Worm (Caenorhabditis elegans) whole organism, L1 larva: ENCODE data around the gene C35B1.8.
"Not testable (repeated sequence)": the region's sequence is repeated elsewhere in the genome, so short reads cannot be mapped to it uniquely, and the experiment has no call there.

Experiments
- blmp-1 ChIP-seq: fragments of 150-350 bp; optimal IDR thresholded peaks from 2 replicates; lab custom pipeline; 2014; ENCODE audit warnings: missing biosample characterization, missing genetic modification characterization
- ceh-88 ChIP-seq: fragments of 200-800 bp; sonication (Bioruptor generic); IDR thresholded peaks from 2 replicates; pipeline ENCODE4 v1.3.6; 2022; ENCODE audit warnings: missing genetic modification characterization, missing compliant biosample characterization
- efl-1 ChIP-seq, 4 experiments: fragments of 150-350 bp; optimal IDR thresholded peaks in 3 of 4; peaks in 1 of 4; 1 replicate in 1 of 4; 2 replicates in 3 of 4; lab custom pipeline; 2014; ENCODE audit warnings: missing biosample characterization in 2 of 4, missing genetic modification characterization in 2 of 4, missing genetic modification reagents in 2 of 4
- efl-3 ChIP-seq: fragments of 200-800 bp; sonication (Bioruptor generic); optimal IDR thresholded peaks from 2 replicates; lab custom pipeline; 2018; ENCODE audit warnings: mild to moderate bottlenecking, missing genetic modification characterization, missing compliant biosample characterization
- egl-13 ChIP-seq: sonication (generic microtip); optimal IDR thresholded peaks from 2 replicates; lab custom pipeline; 2016; ENCODE audit warnings: missing genotype, missing genetic modification reagents, missing genetic modification characterization, missing compliant biosample characterization
- elt-2 ChIP-seq: sonication (generic microtip); optimal IDR thresholded peaks from 2 replicates; lab custom pipeline; 2016; ENCODE audit warnings: missing genetic modification characterization, mild to moderate bottlenecking, inconsistent platforms, missing compliant biosample characterization, missing genetic modification reagents
- elt-3 ChIP-seq, 6 experiments: fragments of 150-350 bp in 1 of 6; sonication (generic microtip); optimal IDR thresholded peaks; 2 replicates each; lab custom pipeline; 2017 to 2018; ENCODE audit warnings: missing biosample characterization in 6 of 6, missing genetic modification characterization in 6 of 6, inconsistent platforms in 1 of 6
- ets-5 ChIP-seq: fragments of 200-800 bp; sonication (Bioruptor generic); IDR thresholded peaks from 2 replicates; pipeline ENCODE4 v1.3.6; 2022; ENCODE audit warnings: missing genetic modification characterization, missing compliant biosample characterization
- fkh-4 ChIP-seq: sonication (generic microtip); optimal IDR thresholded peaks from 2 replicates; lab custom pipeline; 2016; ENCODE audit warnings: missing compliant biosample characterization, missing genetic modification characterization, borderline replicate concordance
- fos-1 ChIP-seq: fragments of 150-350 bp; optimal IDR thresholded peaks from 2 replicates; lab custom pipeline; 2014; ENCODE audit warnings: missing biosample characterization, missing genetic modification characterization
- hlh-17 ChIP-seq: fragments of 200-800 bp; sonication (Bioruptor generic); optimal IDR thresholded peaks from 2 replicates; lab custom pipeline; 2018; ENCODE audit warnings: missing genetic modification characterization, mild to moderate bottlenecking, missing compliant biosample characterization, moderate library complexity, borderline replicate concordance
- isw-1 ChIP-seq: fragments of 200-800 bp; sonication (Bioruptor generic); IDR thresholded peaks from 2 replicates; pipeline ENCODE4 v1.3.6; 2022; ENCODE audit warnings: missing genetic modification characterization, missing compliant biosample characterization
- mdl-1 ChIP-seq, 2 experiments: fragments of 150-350 bp; optimal IDR thresholded peaks; 2 replicates each; lab custom pipeline; 2014 to 2017; ENCODE audit warnings: missing biosample characterization in 2 of 2, missing genetic modification characterization in 2 of 2, inconsistent platforms in 1 of 2
- nhr-20 ChIP-seq: sonication (generic microtip); optimal IDR thresholded peaks from 2 replicates; lab custom pipeline; 2016; ENCODE audit warnings: mild to moderate bottlenecking, missing genetic modification characterization, missing compliant biosample characterization
- nhr-28 ChIP-seq: fragments of 150-350 bp; optimal IDR thresholded peaks from 2 replicates; lab custom pipeline; 2014; ENCODE audit warnings: missing biosample characterization, missing genetic modification characterization
- nhr-47 ChIP-seq: sonication (generic microtip); optimal IDR thresholded peaks from 2 replicates; lab custom pipeline; 2016; ENCODE audit warnings: mild to moderate bottlenecking, missing genetic modification characterization, moderate library complexity, missing compliant biosample characterization
- nhr-71 ChIP-seq: sonication (generic microtip); optimal IDR thresholded peaks from 2 replicates; lab custom pipeline; 2016; ENCODE audit warnings: mild to moderate bottlenecking, missing genetic modification characterization, moderate library complexity, missing compliant biosample characterization
- nhr-76 ChIP-seq: sonication (generic microtip); optimal IDR thresholded peaks from 2 replicates; lab custom pipeline; 2017; ENCODE audit warnings: missing biosample characterization, missing genetic modification characterization
- nhr-77 ChIP-seq: fragments of 150-350 bp; optimal IDR thresholded peaks from 2 replicates; lab custom pipeline; 2014; ENCODE audit warnings: missing biosample characterization, missing genetic modification characterization
- pax-3 ChIP-seq: fragments of 200-800 bp; sonication (Bioruptor generic); optimal IDR thresholded peaks from 2 replicates; lab custom pipeline; 2018; ENCODE audit warnings: mild to moderate bottlenecking, missing genetic modification characterization, moderate library complexity, missing compliant biosample characterization
- skn-1 ChIP-seq: fragments of 150-350 bp; optimal IDR thresholded peaks from 2 replicates; lab custom pipeline; 2014; ENCODE audit warnings: missing biosample characterization, missing genetic modification characterization
- snpc-4 ChIP-seq: fragments of 150-350 bp; optimal IDR thresholded peaks from 2 replicates; lab custom pipeline; 2014; ENCODE audit warnings: missing biosample characterization, missing genetic modification characterization
- snu-23 ChIP-seq: sonication (generic microtip); optimal IDR thresholded peaks from 2 replicates; lab custom pipeline; 2016; ENCODE audit warnings: missing genetic modification characterization, missing compliant biosample characterization
- sox-4 ChIP-seq: sonication (generic microtip); optimal IDR thresholded peaks from 2 replicates; lab custom pipeline; 2016; ENCODE audit warnings: missing genetic modification characterization, missing compliant biosample characterization
- unc-130 ChIP-seq: fragments of 150-350 bp; optimal IDR thresholded peaks from 2 replicates; lab custom pipeline; 2017; ENCODE audit warnings: missing biosample characterization, missing genetic modification characterization, inconsistent platforms
- unc-30 ChIP-seq: sonication (generic microtip); optimal IDR thresholded peaks from 2 replicates; lab custom pipeline; 2017; ENCODE audit warnings: missing biosample characterization, missing genetic modification characterization
- zip-4 ChIP-seq: fragments of 200-800 bp; sonication (Bioruptor generic); optimal IDR thresholded peaks from 2 replicates; lab custom pipeline; 2018; ENCODE audit warnings: mild to moderate bottlenecking, missing genetic modification characterization, moderate library complexity, missing compliant biosample characterization

C35B1.8 gene

ce11 chrIV:4078901-4079300 is at the start of gene C35B1.8:
TSS of gene C35B1.8 (minus strand) at chrIV:4079001.
- TF ChIP-seq mdl-1 (tag; optimal IDR thresholded peaks at IDR 0.05; lab: Kevin White, UChicago), result no peak
- TF ChIP-seq egl-13 (tag; lab: Kevin White, UChicago), result no peak
- TF ChIP-seq zip-4 (GFP tag; lab: Kevin White, UChicago), result no peak
- no peak for TF ChIP-seq blmp-1
- TF ChIP-seq pax-3 (tag; lab: Kevin White, UChicago), result no peak
- TF ChIP-seq unc-30 (tag; lab: Kevin White, UChicago), result no peak
- TF ChIP-seq snu-23, result no peak
- no peak for TF ChIP-seq nhr-20 (tag; lab: Kevin White, UChicago)
- TF ChIP-seq skn-1, result no peak
- TF ChIP-seq isw-1 (GFP tag; lab: Robert Waterston, UW), result no peak
- TF ChIP-seq fkh-4 (tag; lab: Kevin White, UChicago), result no peak
- TF ChIP-seq nhr-28 (tag; lab: Kevin White, UChicago), result no peak
- no peak for TF ChIP-seq efl-3
- TF ChIP-seq nhr-47, result no peak
- no peak for TF ChIP-seq nhr-71 (tag; lab: Kevin White, UChicago)
- no peak for TF ChIP-seq elt-3 (tag; optimal IDR thresholded peaks at IDR 0.05; lab: Kevin White, UChicago)
- no peak for TF ChIP-seq unc-130 (tag; lab: Kevin White, UChicago)
- TF ChIP-seq snpc-4 (tag; lab: Kevin White, UChicago), result no peak
- TF ChIP-seq ceh-88 (GFP tag; lab: Robert Waterston, UW), result no peak
- no peak for TF ChIP-seq fos-1 (tag; lab: Kevin White, UChicago)

DNA sequence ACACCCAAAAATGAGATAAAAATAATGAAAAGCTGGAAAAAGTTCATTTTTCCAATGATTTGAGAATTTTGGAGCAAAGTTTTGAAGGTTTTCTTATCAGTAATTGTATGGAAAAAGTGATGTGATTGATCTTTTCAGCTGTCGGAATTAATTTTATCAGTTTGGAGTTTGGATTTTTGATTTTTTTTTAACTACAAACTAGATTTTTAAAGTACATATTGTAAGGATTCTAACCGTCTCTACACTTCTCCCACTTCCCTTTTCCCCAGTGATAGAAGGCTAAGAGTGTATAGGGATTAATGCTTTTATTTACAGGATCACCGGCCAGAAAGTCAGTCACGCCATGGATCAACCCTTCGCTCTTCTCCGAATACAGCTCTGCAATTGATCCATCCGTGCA is 46.9 kb upstream of the C35B1.8 start, which contains the start of gene F49F1.7:
Gene F49F1.7 (minus strand): TSS at position 101 of the 400 bp plus-strand sequence.
- TF ChIP-seq ceh-88 (GFP tag; lab: Robert Waterston, UW); nhr-76; pax-3 (tag; lab: Kevin White, UChicago): not testable (repeated sequence)

- TF ChIP-seq elt-2 (tag; lab: Kevin White, UChicago) (peak; percentile 59), mdl-1 (tag; optimal IDR thresholded peaks at IDR 0.05; lab: Kevin White, UChicago) (no peak), efl-1 (optimal IDR thresholded peaks at IDR 0.05; lab: Kevin White, UChicago) (no peak), efl-1 (GFP tag; optimal IDR thresholded peaks at IDR 0.05 in 1 of 2; lab: Kevin White, UChicago) (peak in 1 of 2 experiments; percentile 37)
- TF ChIP-seq, all 84 proteins: peak for 2
Observed at ce11 chrIV:4123083-4123482, 44.3 kb upstream of the C35B1.8 start, which contains the start of gene mul-1. TSS of gene mul-1 (minus strand) at chrIV:4123166.

DNA sequence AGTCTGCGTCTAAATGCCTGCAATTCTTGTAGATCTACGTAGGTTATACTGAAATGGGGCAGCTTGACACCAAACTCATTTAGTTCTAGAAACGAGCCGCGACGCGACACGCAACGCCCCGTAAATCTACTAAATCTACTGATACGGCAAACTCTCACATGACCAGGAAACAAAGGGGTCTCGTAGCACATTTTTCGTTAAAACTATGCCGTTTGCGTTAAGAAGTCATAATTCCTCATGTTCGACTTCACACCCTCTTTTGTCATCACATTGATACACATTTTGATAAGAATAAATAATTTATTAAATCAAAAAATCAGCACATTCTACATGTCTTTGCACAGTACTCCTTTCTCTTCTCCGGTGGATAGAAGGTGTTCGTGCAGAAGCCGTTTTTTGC is 42.3 kb upstream of the C35B1.8 start:
- TF ChIP-seq hlh-17 (GFP tag; lab: Kevin White, UChicago) (no peak), elt-2 (tag; lab: Kevin White, UChicago) (peak; percentile 79)

DNA sequence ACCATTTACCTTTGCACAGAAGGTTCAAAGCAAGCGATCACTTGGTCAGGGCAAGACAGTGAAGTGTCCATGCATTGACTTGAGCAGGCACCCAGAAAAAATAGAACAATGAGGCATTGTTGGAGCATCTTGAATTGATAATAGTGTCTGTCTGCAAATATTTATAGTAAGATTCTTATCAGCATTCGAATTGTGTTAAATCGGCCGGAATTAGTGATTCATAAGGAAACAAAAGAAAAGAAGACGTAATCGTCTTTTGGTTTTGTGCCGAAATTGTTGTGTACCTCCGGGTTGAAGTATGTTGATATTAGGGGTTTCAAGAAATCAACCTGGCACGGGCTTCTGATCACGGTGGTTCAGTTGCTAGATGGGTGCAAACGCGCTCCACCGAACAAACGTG is 41.5 kb upstream of the C35B1.8 start, which contains the start of gene F49F1.5:
Gene F49F1.5 (minus strand): TSS at position 153 of the 400 bp plus-strand sequence.
- no peak for TF ChIP-seq egl-13 (tag; lab: Kevin White, UChicago)
- TF ChIP-seq elt-2 (tag; lab: Kevin White, UChicago), result peak; percentile 69

DNA sequence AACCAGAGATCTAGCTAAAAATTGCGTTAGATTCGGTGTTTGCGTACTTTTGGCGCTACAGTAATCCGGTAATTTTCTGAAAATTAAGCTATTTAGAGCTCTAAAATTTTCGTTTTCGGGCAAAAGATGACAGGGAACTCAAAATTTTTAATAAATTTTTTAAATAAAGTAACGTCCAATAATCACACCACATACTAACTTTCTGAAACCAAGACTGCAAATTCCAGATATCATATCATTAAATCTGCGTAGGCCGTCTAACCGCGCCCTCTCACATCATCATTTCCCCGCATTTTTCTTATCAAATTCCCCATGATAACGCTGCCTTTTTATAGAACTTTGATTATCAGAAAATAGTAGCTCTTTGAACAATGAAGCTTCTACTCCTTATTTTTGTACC is 38.6 kb upstream of the C35B1.8 start, which contains the start of gene drd-50:
Gene drd-50 (plus strand): TSS at position 301 of the 400 bp plus-strand sequence.
- TF ChIP-seq elt-2 (tag; lab: Kevin White, UChicago) (peak; percentile 38), sox-4 (tag; lab: Kevin White, UChicago) (no peak)
- TF ChIP-seq, all 84 proteins: peak for 1

- TF ChIP-seq fkh-4 (tag; lab: Kevin White, UChicago) (no peak), nhr-77 (tag; lab: Kevin White, UChicago) (no peak), ets-5 (GFP tag; lab: Robert Waterston, UW) (no peak)
Observed at ce11 chrIV:4115634-4116033, 36.8 kb upstream of the C35B1.8 start, which contains the start of the genes F49F1.4 and F49F1.2. TSS of gene F49F1.4 (minus strand) at chrIV:4115734. TSS of gene F49F1.2 (plus strand) at chrIV:4115943.
